Fruit fly (Drosophila melanogaster): ENCODE data around the gene CG9547.

The CG9547 gene

DNA sequence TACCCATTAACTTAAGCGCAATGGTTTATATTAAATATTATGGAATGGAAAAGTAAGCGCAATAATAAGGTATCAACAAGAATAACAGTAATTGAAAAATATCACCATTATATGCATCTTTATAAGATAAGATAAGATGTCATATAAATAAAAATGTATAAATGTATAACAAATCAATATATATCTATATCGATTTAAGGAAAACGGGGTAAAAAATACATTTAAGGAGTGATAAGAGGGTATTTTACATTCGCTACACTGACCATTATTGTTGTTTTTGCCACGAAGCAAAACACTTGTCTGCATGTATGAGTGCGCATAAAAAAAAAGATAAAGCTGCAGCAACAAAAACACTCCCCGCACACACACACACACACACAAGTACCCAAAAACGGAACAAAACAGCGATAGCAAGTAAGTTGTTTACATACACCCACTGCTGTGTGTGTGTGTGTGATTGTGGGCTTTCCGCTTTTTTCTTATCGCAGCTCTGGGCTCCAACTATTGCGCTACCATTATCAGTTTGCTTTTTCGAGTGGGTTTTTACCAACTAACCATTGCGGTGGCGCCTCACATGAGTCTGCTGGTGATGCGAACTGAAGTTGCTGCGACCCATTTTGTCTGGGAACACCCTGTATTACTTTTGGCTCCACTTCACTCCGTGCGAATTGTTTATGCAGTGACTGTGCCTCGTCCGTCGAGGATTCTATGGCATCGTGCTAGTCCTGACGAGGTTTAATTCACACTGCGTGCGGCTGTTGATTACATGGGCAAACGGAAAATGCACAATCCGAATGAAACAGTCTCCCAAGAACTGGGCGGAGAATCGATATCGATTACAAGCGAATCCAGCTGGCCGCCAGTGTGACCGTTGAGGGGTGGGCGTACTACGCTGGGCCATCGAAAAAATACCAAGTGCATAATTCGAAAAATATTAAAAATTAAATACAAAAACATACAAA is 21.0 kb downstream of the CG9547 start, which contains the start of gene mmy (continued):
- TF ChIP-seq esg (GFP tag; conservative IDR thresholded peaks at IDR 0.05): peak; percentile 52; the same call in 1 of the 2 replicates
- peak; percentile 31 for TF ChIP-seq CG10209 (GFP tag; optimal IDR thresholded peaks at IDR 0.05)
- TF ChIP-seq CG14965 (GFP tag; optimal IDR thresholded peaks at IDR 0.05; ENCODE audit: borderline replicate concordance): no peak
- TF ChIP-seq kah (GFP tag; optimal IDR thresholded peaks at IDR 0.05): peak; percentile 19
- TF ChIP-seq CG12155 (GFP tag; optimal IDR thresholded peaks at IDR 0.05): peak; percentile 36
- peak; percentile 43 for TF ChIP-seq CG11398 (GFP tag; optimal IDR thresholded peaks at IDR 0.05)
- TF ChIP-seq CG31224 (GFP tag; IDR thresholded peaks at IDR 0.05): no peak
- no peak for TF ChIP-seq Poxn (GFP tag; IDR thresholded peaks at IDR 0.05)
- no peak for TF ChIP-seq psq (GFP tag; optimal IDR thresholded peaks at IDR 0.05)
- peak; percentile 15 to 81 for TF ChIP-seq Hr51 (GFP tag; optimal IDR thresholded peaks at IDR 0.05)
- peak; percentile 43 for TF ChIP-seq CG12299 (tag; optimal IDR thresholded peaks at IDR 0.05)
- peak; percentile 75 for TF ChIP-seq z (GFP tag; IDR thresholded peaks at IDR 0.05)
- TF ChIP-seq Aef1 (GFP tag; IDR thresholded peaks at IDR 0.05): peak; percentile 86
- 0 out of 2 replicates have a peak, but pooled peaks have one; percentile 26 for TF ChIP-seq klu (GFP tag; IDR thresholded peaks at IDR 0.05)
- no peak for TF ChIP-seq CG10959 (GFP tag; IDR thresholded peaks at IDR 0.05)
- TF ChIP-seq Dip3 (GFP tag; optimal IDR thresholded peaks at IDR 0.05): no peak
- peak; percentile 39 for TF ChIP-seq CG3163 (GFP tag; optimal IDR thresholded peaks at IDR 0.05)
- TF ChIP-seq Dref (GFP tag; IDR thresholded peaks at IDR 0.05): peak; percentile 76
- TF ChIP-seq Dp (GFP tag; optimal IDR thresholded peaks at IDR 0.05): peak; percentile 52
- no peak for TF ChIP-seq CG15073 (GFP tag; optimal IDR thresholded peaks at IDR 0.05)
- peak; percentile 57 for TF ChIP-seq lbe (GFP tag; optimal IDR thresholded peaks at IDR 0.05)
- TF ChIP-seq CG1233 (GFP tag; optimal IDR thresholded peaks at IDR 0.05): peak; percentile 1
- TF ChIP-seq CG3281 (GFP tag; optimal IDR thresholded peaks at IDR 0.05): peak; percentile 47
- no peak for TF ChIP-seq ash1 (GFP tag; optimal IDR thresholded peaks at IDR 0.05)
- TF ChIP-seq CG17385 (GFP tag; optimal IDR thresholded peaks at IDR 0.05): peak; percentile 47
- TF ChIP-seq phol (tag; optimal IDR thresholded peaks at IDR 0.05): peak; percentile 64
- TF ChIP-seq B-H1 (GFP tag; IDR thresholded peaks at IDR 0.05): no peak
- TF ChIP-seq lov (optimal IDR thresholded peaks at IDR 0.05): no peak
- no peak for TF ChIP-seq lov (GFP tag; IDR thresholded peaks at IDR 0.05)
- TF ChIP-seq CG7786 (GFP tag; optimal IDR thresholded peaks at IDR 0.05): peak; percentile 23
- peak; percentile 69 for TF ChIP-seq CoRest (tag; optimal IDR thresholded peaks at IDR 0.05)
- peak; percentile 4 for TF ChIP-seq CG8089 (GFP tag; optimal IDR thresholded peaks at IDR 0.05)
- peak; percentile 5 for TF ChIP-seq zf30C (GFP tag; optimal IDR thresholded peaks at IDR 0.05)
- TF ChIP-seq YL-1 (GFP tag; optimal IDR thresholded peaks at IDR 0.05): peak; percentile 29
- TF ChIP-seq gem (tag; optimal IDR thresholded peaks at IDR 0.05): peak; percentile 82
- TF ChIP-seq Mrtf (GFP tag; IDR thresholded peaks at IDR 0.05): no peak
- TF ChIP-seq CG1603 (tag; optimal IDR thresholded peaks at IDR 0.05): peak; percentile 63
- no peak for TF ChIP-seq Hey (tag; optimal IDR thresholded peaks at IDR 0.05)
- no peak for TF ChIP-seq sisA (GFP tag; IDR thresholded peaks at IDR 0.05)
- peak; percentile 78 for TF ChIP-seq pzg (GFP tag; optimal IDR thresholded peaks at IDR 0.05)
- TF ChIP-seq bowl (GFP tag; IDR thresholded peaks at IDR 0.05): no peak
- TF ChIP-seq CG12744 (GFP tag; optimal IDR thresholded peaks at IDR 0.05): no peak
- peak; percentile 68; the same call in 1 of the 2 replicates for TF ChIP-seq tna (GFP tag; IDR thresholded peaks at IDR 0.05; ENCODE audit: partially characterized antibody)
- peak; percentile 37 for TF ChIP-seq CG10267 (tag; optimal IDR thresholded peaks at IDR 0.05)
- TF ChIP-seq CG32767 (GFP tag; IDR thresholded peaks at IDR 0.05): 0 out of 2 replicates have a peak, but pooled peaks have one; percentile 9
- TF ChIP-seq Fer2 (tag; optimal IDR thresholded peaks at IDR 0.05): no peak
- peak; percentile 56 for TF ChIP-seq Hmr (GFP tag; optimal IDR thresholded peaks at IDR 0.05)
- no peak for TF ChIP-seq Dbx (GFP tag; IDR thresholded peaks at IDR 0.05)
- no peak for TF ChIP-seq CG10654 (GFP tag; optimal IDR thresholded peaks at IDR 0.05)

Measured in whole organism, embryonic.